Worm (Caenorhabditis elegans) whole organism, L3 larva: ENCODE results near the gene F09E5.11.

Source experiments
- R02D3.7 ChIP-seq: fragments of 150-350 bp; optimal IDR thresholded peaks from 2 replicates; lab custom pipeline; 2014; ENCODE audit warnings: missing biosample characterization, missing genetic modification characterization
- ZK546.5 ChIP-seq: sonication (generic microtip); optimal IDR thresholded peaks from 2 replicates; lab custom pipeline; 2017; ENCODE audit warnings: missing biosample characterization, missing genetic modification characterization
- aly-2 ChIP-seq: fragments of 150-350 bp; optimal IDR thresholded peaks from 2 replicates; lab custom pipeline; 2014; ENCODE audit warnings: missing biosample characterization, missing genetic modification characterization
- ama-1 ChIP-seq: fragments of 150-350 bp; optimal IDR thresholded peaks from 2 replicates; lab custom pipeline; 2018
- ceh-16 ChIP-seq: sonication (generic microtip); optimal IDR thresholded peaks from 2 replicates; lab custom pipeline; 2017; ENCODE audit warnings: missing biosample characterization, missing genetic modification characterization
- ceh-28 ChIP-seq: fragments of 150-350 bp; optimal IDR thresholded peaks from 2 replicates; lab custom pipeline; 2014; ENCODE audit warnings: missing biosample characterization, missing genetic modification reagents, missing genetic modification characterization
- ceh-82 ChIP-seq: fragments of 150-350 bp; optimal IDR thresholded peaks from 2 replicates; lab custom pipeline; 2014; ENCODE audit warnings: missing biosample characterization, missing genetic modification characterization
- ceh-9 ChIP-seq: sonication (generic microtip); optimal IDR thresholded peaks from 2 replicates; lab custom pipeline; 2018; ENCODE audit warnings: missing biosample characterization, missing genetic modification characterization
- daf-12 ChIP-seq: fragments of 150-350 bp; optimal IDR thresholded peaks from 2 replicates; lab custom pipeline; 2014; ENCODE audit warnings: missing biosample characterization, missing genetic modification reagents, missing genetic modification characterization
- egl-27 ChIP-seq: sonication (generic microtip); optimal IDR thresholded peaks from 4 replicates; lab custom pipeline; 2017; ENCODE audit warnings: missing biosample characterization, missing genetic modification reagents, missing genetic modification characterization
- egl-5 ChIP-seq: fragments of 150-350 bp; optimal IDR thresholded peaks from 2 replicates; lab custom pipeline; 2017; ENCODE audit warnings: missing biosample characterization, missing genetic modification reagents, missing genetic modification characterization, inconsistent platforms
- elt-1 ChIP-seq: fragments of 150-350 bp; optimal IDR thresholded peaks from 2 replicates; lab custom pipeline; 2014; ENCODE audit warnings: missing biosample characterization, missing genetic modification characterization
- elt-2 ChIP-seq: sonication (generic microtip); optimal IDR thresholded peaks from 2 replicates; lab custom pipeline; 2016; ENCODE audit warnings: missing genetic modification reagents, mild to moderate bottlenecking, missing genetic modification characterization, missing compliant biosample characterization
- elt-3 ChIP-seq, 3 experiments: fragments of 150-350 bp in 1 of 3; sonication (generic microtip) in 2 of 3; optimal IDR thresholded peaks; 2 replicates in 2 of 3; 4 replicates in 1 of 3; lab custom pipeline; 2014 to 2017; ENCODE audit warnings: missing biosample characterization in 3 of 3, missing genetic modification characterization in 3 of 3
- eor-1 ChIP-seq, 2 experiments: fragments of 150-350 bp; optimal IDR thresholded peaks; 2 replicates each; lab custom pipeline; 2014 to 2018; ENCODE audit warnings: missing biosample characterization in 2 of 2, missing genetic modification characterization in 2 of 2
- fkh-10 ChIP-seq: sonication (generic microtip); optimal IDR thresholded peaks from 2 replicates; lab custom pipeline; 2017; ENCODE audit warnings: missing biosample characterization, missing genetic modification reagents, missing genetic modification characterization
- fkh-2 ChIP-seq: fragments of 150-350 bp; optimal IDR thresholded peaks from 2 replicates; lab custom pipeline; 2014; ENCODE audit warnings: missing biosample characterization, missing genetic modification reagents, missing genetic modification characterization
- fos-1 ChIP-seq: fragments of 150-350 bp; optimal IDR thresholded peaks from 2 replicates; lab custom pipeline; 2014; ENCODE audit warnings: missing biosample characterization, missing genetic modification characterization
- hmg-11 ChIP-seq: sonication (generic microtip); optimal IDR thresholded peaks from 2 replicates; lab custom pipeline; 2016; ENCODE audit warnings: missing genetic modification characterization, missing compliant biosample characterization
- jun-1 ChIP-seq: fragments of 150-350 bp; optimal IDR thresholded peaks from 2 replicates; lab custom pipeline; 2014; ENCODE audit warnings: missing biosample characterization, missing genetic modification reagents, missing genetic modification characterization
- lin-15B ChIP-seq: fragments of 150-350 bp; optimal IDR thresholded peaks from 2 replicates; lab custom pipeline; 2014; ENCODE audit warnings: missing biosample characterization, missing genetic modification characterization
- lin-39 ChIP-seq: fragments of 150-350 bp; optimal IDR thresholded peaks from 2 replicates; lab custom pipeline; 2018; ENCODE audit warnings: missing biosample characterization, missing genetic modification reagents, missing genetic modification characterization
- lsy-12 ChIP-seq: sonication (generic microtip); optimal IDR thresholded peaks from 2 replicates; lab custom pipeline; 2016; ENCODE audit warnings: mild to moderate bottlenecking, missing genetic modification characterization, missing compliant biosample characterization
- mdl-1 ChIP-seq: fragments of 150-350 bp; optimal IDR thresholded peaks from 2 replicates; lab custom pipeline; 2014; ENCODE audit warnings: missing biosample characterization, missing genetic modification characterization
- mml-1 ChIP-seq: fragments of 150-350 bp; sonication (generic microtip); optimal IDR thresholded peaks from 3 replicates; lab custom pipeline; 2014; ENCODE audit warnings: missing biosample characterization, missing genetic modification characterization
- nfya-1 ChIP-seq: sonication (generic microtip); optimal IDR thresholded peaks from 2 replicates; lab custom pipeline; 2017; ENCODE audit warnings: missing genetic modification characterization, mild to moderate bottlenecking, missing compliant biosample characterization, antibody characterized with exemption, moderate library complexity; ENCODE audit not compliant: insufficient read depth
- nhr-11 ChIP-seq: fragments of 150-350 bp; optimal IDR thresholded peaks from 2 replicates; lab custom pipeline; 2014; ENCODE audit warnings: missing biosample characterization, missing genetic modification characterization
- nhr-12 ChIP-seq: fragments of 150-350 bp; optimal IDR thresholded peaks from 2 replicates; lab custom pipeline; 2014; ENCODE audit warnings: missing biosample characterization, missing genetic modification characterization
- nhr-23 ChIP-seq: fragments of 150-350 bp; optimal IDR thresholded peaks from 2 replicates; lab custom pipeline; 2014; ENCODE audit warnings: missing biosample characterization, missing genetic modification reagents, missing genetic modification characterization
- nhr-237 ChIP-seq: fragments of 150-350 bp; optimal IDR thresholded peaks from 2 replicates; lab custom pipeline; 2014; ENCODE audit warnings: missing biosample characterization, missing genetic modification characterization
- nhr-25 ChIP-seq: sonication (generic microtip); optimal IDR thresholded peaks from 2 replicates; lab custom pipeline; 2017; ENCODE audit warnings: missing biosample characterization, missing genetic modification characterization
- nhr-28 ChIP-seq: fragments of 150-350 bp; optimal IDR thresholded peaks from 2 replicates; lab custom pipeline; 2014; ENCODE audit warnings: missing biosample characterization, missing genetic modification characterization
- nhr-43 ChIP-seq: sonication (generic microtip); optimal IDR thresholded peaks from 2 replicates; lab custom pipeline; 2016; ENCODE audit warnings: mild to moderate bottlenecking, missing genetic modification characterization, missing compliant biosample characterization; ENCODE audit not compliant: poor library complexity, severe bottlenecking
- nhr-67 ChIP-seq: fragments of 150-350 bp; optimal IDR thresholded peaks from 2 replicates; lab custom pipeline; 2014; ENCODE audit warnings: missing biosample characterization, missing genetic modification characterization
- nhr-76 ChIP-seq: fragments of 150-350 bp; sonication (generic microtip); optimal IDR thresholded peaks from 5 replicates; lab custom pipeline; 2014; ENCODE audit warnings: missing biosample characterization, missing genetic modification characterization
- nhr-77 ChIP-seq: fragments of 150-350 bp; optimal IDR thresholded peaks from 2 replicates; lab custom pipeline; 2014; ENCODE audit warnings: missing biosample characterization, missing genetic modification characterization
- pha-4 ChIP-seq: fragments of 150-350 bp; optimal IDR thresholded peaks from 2 replicates; lab custom pipeline; 2014; ENCODE audit warnings: missing biosample characterization, missing genetic modification reagents, missing genetic modification characterization
- pqm-1 ChIP-seq: fragments of 150-350 bp; optimal IDR thresholded peaks from 2 replicates; lab custom pipeline; 2017; ENCODE audit warnings: missing biosample characterization, missing genetic modification characterization, inconsistent platforms
- sea-2 ChIP-seq: fragments of 150-350 bp; sonication (generic microtip); optimal IDR thresholded peaks from 4 replicates; lab custom pipeline; 2014; ENCODE audit warnings: missing biosample characterization, missing genetic modification reagents, missing genetic modification characterization
- skn-1 ChIP-seq: fragments of 150-350 bp; optimal IDR thresholded peaks from 2 replicates; lab custom pipeline; 2014; ENCODE audit warnings: missing biosample characterization, missing genetic modification characterization
- snpc-4 ChIP-seq: fragments of 150-350 bp; optimal IDR thresholded peaks from 2 replicates; lab custom pipeline; 2014; ENCODE audit warnings: missing biosample characterization, missing genetic modification characterization
- tbx-2 ChIP-seq: sonication (generic microtip); optimal IDR thresholded peaks from 2 replicates; lab custom pipeline; 2016; ENCODE audit warnings: mild to moderate bottlenecking, missing genetic modification characterization, missing compliant biosample characterization
- unc-39 ChIP-seq: sonication (generic microtip); optimal IDR thresholded peaks from 4 replicates; lab custom pipeline; 2017; ENCODE audit warnings: missing biosample characterization, missing genetic modification characterization
- unc-62 ChIP-seq: fragments of 150-350 bp; sonication (generic microtip); optimal IDR thresholded peaks from 4 replicates; lab custom pipeline; 2014; ENCODE audit warnings: missing biosample characterization, missing genetic modification reagents, missing genetic modification characterization
- zag-1 ChIP-seq: fragments of 150-350 bp; optimal IDR thresholded peaks from 2 replicates; lab custom pipeline; 2014; ENCODE audit warnings: missing biosample characterization, missing genetic modification characterization
- ztf-11 ChIP-seq: fragments of 150-350 bp; optimal IDR thresholded peaks from 2 replicates; lab custom pipeline; 2014; ENCODE audit warnings: missing biosample characterization, missing genetic modification characterization
- ztf-4 ChIP-seq: fragments of 150-350 bp; optimal IDR thresholded peaks from 2 replicates; lab custom pipeline; 2014; ENCODE audit warnings: missing biosample characterization, missing genetic modification characterization

The F09E5.11 gene

DNA sequence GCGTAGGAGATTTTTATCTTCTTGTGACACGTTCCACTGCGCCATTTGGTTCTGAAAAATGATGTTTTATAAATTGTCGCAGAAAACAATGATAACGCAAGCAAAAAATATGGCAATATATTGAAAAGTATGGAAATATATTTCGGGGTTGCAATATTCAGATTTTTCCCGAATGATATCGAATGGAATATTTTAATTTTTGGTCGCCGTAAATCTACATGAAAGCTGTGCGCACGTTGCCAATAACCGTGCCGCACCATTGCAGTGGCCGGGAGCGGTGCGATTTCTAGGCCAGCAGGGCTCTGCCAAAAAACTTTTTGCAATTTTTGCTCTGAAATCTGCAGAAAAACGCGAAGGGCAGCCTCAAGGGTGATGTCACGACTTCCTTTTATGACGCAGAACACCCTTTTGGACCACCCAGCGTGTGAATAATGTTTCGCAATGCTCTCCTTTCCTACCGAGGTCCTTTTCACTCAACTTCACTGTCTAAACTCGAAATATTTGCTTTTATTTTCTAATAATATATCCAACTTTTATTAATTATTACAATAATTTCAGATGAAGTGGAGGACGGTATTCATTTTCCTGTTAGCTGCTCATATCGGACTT lies at the start of gene F09E5.11, which contains the start of gene bmy-1:
TSS of gene F09E5.11 (minus strand) at position 51 of the 609 bp plus-strand sequence.
TSS of gene bmy-1 (plus strand) at position 559 of the 609 bp plus-strand sequence.
- TF ChIP-seq nhr-76: no peak
- TF ChIP-seq daf-12 (tag; lab: Kevin White, UChicago): no peak
- TF ChIP-seq ceh-16: no peak
- TF ChIP-seq fkh-10 (GFP tag; lab: Kevin White, UChicago): peak; percentile 58
- no peak for TF ChIP-seq unc-62
- TF ChIP-seq egl-27 (tag; lab: Kevin White, UChicago): no peak
- peak; percentile 98 for TF ChIP-seq R02D3.7
- no peak for TF ChIP-seq elt-1 (tag; lab: Kevin White, UChicago)
- TF ChIP-seq nhr-43 (tag; lab: Kevin White, UChicago): peak; percentile 88
- TF ChIP-seq nhr-237: no peak
- TF ChIP-seq pha-4 (tag; lab: Kevin White, UChicago): peak; percentile 75
- TF ChIP-seq egl-5: peak; percentile 51
- peak; percentile 39 for TF ChIP-seq pqm-1
- peak; percentile 70 for TF ChIP-seq nhr-25 (tag; lab: Kevin White, UChicago)
- TF ChIP-seq nhr-23 (tag; lab: Kevin White, UChicago): peak; percentile 62
- TF ChIP-seq nhr-67 (tag; lab: Kevin White, UChicago): no peak
- no peak for TF ChIP-seq nhr-12 (tag; lab: Kevin White, UChicago)
- no peak for TF ChIP-seq ztf-11 (tag; lab: Kevin White, UChicago)
- TF ChIP-seq ceh-28 (tag; lab: Kevin White, UChicago): peak; percentile 70
- peak; percentile 81 for TF ChIP-seq snpc-4 (tag; lab: Kevin White, UChicago)
- peak; percentile 70 for TF ChIP-seq hmg-11 (tag; lab: Kevin White, UChicago)
- TF ChIP-seq nhr-11: no peak
- no peak for TF ChIP-seq zag-1 (tag; lab: Kevin White, UChicago)
- TF ChIP-seq sea-2 (GFP tag; lab: Kevin White, UChicago): no peak
- no peak for TF ChIP-seq aly-2 (tag; lab: Kevin White, UChicago)
- no peak for TF ChIP-seq ZK546.5 (tag; lab: Kevin White, UChicago)
- no peak for TF ChIP-seq nhr-28
- TF ChIP-seq eor-1 (tag; optimal IDR thresholded peaks at IDR 0.05; lab: Kevin White, UChicago): no peak
- TF ChIP-seq ceh-9 (tag; lab: Kevin White, UChicago): no peak
- no peak for TF ChIP-seq fkh-2
- TF ChIP-seq ceh-82 (tag; lab: Kevin White, UChicago): peak; percentile 78
- TF ChIP-seq lsy-12 (tag; lab: Kevin White, UChicago): peak; percentile 71
- TF ChIP-seq lin-39: peak; percentile 80
- no peak for TF ChIP-seq nhr-77 (tag; lab: Kevin White, UChicago)
- TF ChIP-seq unc-39 (tag; lab: Kevin White, UChicago): no peak
- TF ChIP-seq skn-1 (tag; lab: Kevin White, UChicago): peak; percentile 40
- no peak for TF ChIP-seq fos-1 (tag; lab: Kevin White, UChicago)
- no peak for TF ChIP-seq ztf-4 (tag; lab: Kevin White, UChicago)
- TF ChIP-seq jun-1 (tag; lab: Kevin White, UChicago): peak; percentile 35
- TF ChIP-seq ama-1 (lab: Kevin White, UChicago): no peak
- TF ChIP-seq elt-3 (tag; optimal IDR thresholded peaks at IDR 0.05; lab: Kevin White, UChicago): no peak
- TF ChIP-seq tbx-2 (tag; lab: Kevin White, UChicago): peak; percentile 17
- TF ChIP-seq mdl-1: no peak
- no peak for TF ChIP-seq mml-1
- peak; percentile 85 for TF ChIP-seq elt-2
- TF ChIP-seq lin-15B: peak; percentile 89
- TF ChIP-seq nfya-1 (tag; lab: Kevin White, UChicago): peak; percentile 79
